Worm (Caenorhabditis elegans) whole organism, L3 larva: ENCODE data around the gene R10E4.9.
A peak's percentile ranks its signal among the peaks of the same experiment; 100 is the strongest.

Experiments
- R02D3.7 ChIP-seq: fragments of 150-350 bp; optimal IDR thresholded peaks from 2 replicates; lab custom pipeline; 2014; ENCODE audit warnings: missing biosample characterization, missing genetic modification characterization
- ZK546.5 ChIP-seq: sonication (generic microtip); optimal IDR thresholded peaks from 2 replicates; lab custom pipeline; 2017; ENCODE audit warnings: missing biosample characterization, missing genetic modification characterization
- aly-2 ChIP-seq: fragments of 150-350 bp; optimal IDR thresholded peaks from 2 replicates; lab custom pipeline; 2014; ENCODE audit warnings: missing biosample characterization, missing genetic modification characterization
- ceh-16 ChIP-seq: sonication (generic microtip); optimal IDR thresholded peaks from 2 replicates; lab custom pipeline; 2017; ENCODE audit warnings: missing biosample characterization, missing genetic modification characterization
- ceh-28 ChIP-seq: fragments of 150-350 bp; optimal IDR thresholded peaks from 2 replicates; lab custom pipeline; 2014; ENCODE audit warnings: missing biosample characterization, missing genetic modification reagents, missing genetic modification characterization
- ceh-82 ChIP-seq: fragments of 150-350 bp; optimal IDR thresholded peaks from 2 replicates; lab custom pipeline; 2014; ENCODE audit warnings: missing biosample characterization, missing genetic modification characterization
- daf-12 ChIP-seq: fragments of 150-350 bp; optimal IDR thresholded peaks from 2 replicates; lab custom pipeline; 2014; ENCODE audit warnings: missing biosample characterization, missing genetic modification reagents, missing genetic modification characterization
- egl-5 ChIP-seq: fragments of 150-350 bp; optimal IDR thresholded peaks from 2 replicates; lab custom pipeline; 2017; ENCODE audit warnings: missing biosample characterization, missing genetic modification reagents, missing genetic modification characterization, inconsistent platforms
- elt-1 ChIP-seq: fragments of 150-350 bp; optimal IDR thresholded peaks from 2 replicates; lab custom pipeline; 2014; ENCODE audit warnings: missing biosample characterization, missing genetic modification characterization
- elt-2 ChIP-seq: sonication (generic microtip); optimal IDR thresholded peaks from 2 replicates; lab custom pipeline; 2016; ENCODE audit warnings: missing genetic modification reagents, mild to moderate bottlenecking, missing genetic modification characterization, missing compliant biosample characterization
- elt-3 ChIP-seq, 3 experiments: fragments of 150-350 bp in 1 of 3; sonication (generic microtip) in 2 of 3; optimal IDR thresholded peaks; 2 replicates in 2 of 3; 4 replicates in 1 of 3; lab custom pipeline; 2014 to 2017; ENCODE audit warnings: missing biosample characterization in 3 of 3, missing genetic modification characterization in 3 of 3
- eor-1 ChIP-seq, 2 experiments: fragments of 150-350 bp; optimal IDR thresholded peaks; 2 replicates each; lab custom pipeline; 2014 to 2018; ENCODE audit warnings: missing biosample characterization in 2 of 2, missing genetic modification characterization in 2 of 2
- fkh-10 ChIP-seq: sonication (generic microtip); optimal IDR thresholded peaks from 2 replicates; lab custom pipeline; 2017; ENCODE audit warnings: missing biosample characterization, missing genetic modification reagents, missing genetic modification characterization
- fkh-2 ChIP-seq: fragments of 150-350 bp; optimal IDR thresholded peaks from 2 replicates; lab custom pipeline; 2014; ENCODE audit warnings: missing biosample characterization, missing genetic modification reagents, missing genetic modification characterization
- fos-1 ChIP-seq: fragments of 150-350 bp; optimal IDR thresholded peaks from 2 replicates; lab custom pipeline; 2014; ENCODE audit warnings: missing biosample characterization, missing genetic modification characterization
- hmg-11 ChIP-seq: sonication (generic microtip); optimal IDR thresholded peaks from 2 replicates; lab custom pipeline; 2016; ENCODE audit warnings: missing genetic modification characterization, missing compliant biosample characterization
- jun-1 ChIP-seq: fragments of 150-350 bp; optimal IDR thresholded peaks from 2 replicates; lab custom pipeline; 2014; ENCODE audit warnings: missing biosample characterization, missing genetic modification reagents, missing genetic modification characterization
- lin-15B ChIP-seq: fragments of 150-350 bp; optimal IDR thresholded peaks from 2 replicates; lab custom pipeline; 2014; ENCODE audit warnings: missing biosample characterization, missing genetic modification characterization
- lin-39 ChIP-seq: fragments of 150-350 bp; optimal IDR thresholded peaks from 2 replicates; lab custom pipeline; 2018; ENCODE audit warnings: missing biosample characterization, missing genetic modification reagents, missing genetic modification characterization
- lsy-12 ChIP-seq: sonication (generic microtip); optimal IDR thresholded peaks from 2 replicates; lab custom pipeline; 2016; ENCODE audit warnings: mild to moderate bottlenecking, missing genetic modification characterization, missing compliant biosample characterization
- mdl-1 ChIP-seq: fragments of 150-350 bp; optimal IDR thresholded peaks from 2 replicates; lab custom pipeline; 2014; ENCODE audit warnings: missing biosample characterization, missing genetic modification characterization
- mml-1 ChIP-seq: fragments of 150-350 bp; sonication (generic microtip); optimal IDR thresholded peaks from 3 replicates; lab custom pipeline; 2014; ENCODE audit warnings: missing biosample characterization, missing genetic modification characterization
- nfya-1 ChIP-seq: sonication (generic microtip); optimal IDR thresholded peaks from 2 replicates; lab custom pipeline; 2017; ENCODE audit warnings: missing genetic modification characterization, mild to moderate bottlenecking, missing compliant biosample characterization, antibody characterized with exemption, moderate library complexity; ENCODE audit not compliant: insufficient read depth
- nhr-12 ChIP-seq: fragments of 150-350 bp; optimal IDR thresholded peaks from 2 replicates; lab custom pipeline; 2014; ENCODE audit warnings: missing biosample characterization, missing genetic modification characterization
- nhr-23 ChIP-seq: fragments of 150-350 bp; optimal IDR thresholded peaks from 2 replicates; lab custom pipeline; 2014; ENCODE audit warnings: missing biosample characterization, missing genetic modification reagents, missing genetic modification characterization
- nhr-237 ChIP-seq: fragments of 150-350 bp; optimal IDR thresholded peaks from 2 replicates; lab custom pipeline; 2014; ENCODE audit warnings: missing biosample characterization, missing genetic modification characterization
- nhr-25 ChIP-seq: sonication (generic microtip); optimal IDR thresholded peaks from 2 replicates; lab custom pipeline; 2017; ENCODE audit warnings: missing biosample characterization, missing genetic modification characterization
- nhr-28 ChIP-seq: fragments of 150-350 bp; optimal IDR thresholded peaks from 2 replicates; lab custom pipeline; 2014; ENCODE audit warnings: missing biosample characterization, missing genetic modification characterization
- nhr-43 ChIP-seq: sonication (generic microtip); optimal IDR thresholded peaks from 2 replicates; lab custom pipeline; 2016; ENCODE audit warnings: mild to moderate bottlenecking, missing genetic modification characterization, missing compliant biosample characterization; ENCODE audit not compliant: poor library complexity, severe bottlenecking
- nhr-67 ChIP-seq: fragments of 150-350 bp; optimal IDR thresholded peaks from 2 replicates; lab custom pipeline; 2014; ENCODE audit warnings: missing biosample characterization, missing genetic modification characterization
- nhr-76 ChIP-seq: fragments of 150-350 bp; sonication (generic microtip); optimal IDR thresholded peaks from 5 replicates; lab custom pipeline; 2014; ENCODE audit warnings: missing biosample characterization, missing genetic modification characterization
- nhr-77 ChIP-seq: fragments of 150-350 bp; optimal IDR thresholded peaks from 2 replicates; lab custom pipeline; 2014; ENCODE audit warnings: missing biosample characterization, missing genetic modification characterization
- pha-4 ChIP-seq: fragments of 150-350 bp; optimal IDR thresholded peaks from 2 replicates; lab custom pipeline; 2014; ENCODE audit warnings: missing biosample characterization, missing genetic modification reagents, missing genetic modification characterization
- pqm-1 ChIP-seq: fragments of 150-350 bp; optimal IDR thresholded peaks from 2 replicates; lab custom pipeline; 2017; ENCODE audit warnings: missing biosample characterization, missing genetic modification characterization, inconsistent platforms
- sea-2 ChIP-seq: fragments of 150-350 bp; sonication (generic microtip); optimal IDR thresholded peaks from 4 replicates; lab custom pipeline; 2014; ENCODE audit warnings: missing biosample characterization, missing genetic modification reagents, missing genetic modification characterization
- skn-1 ChIP-seq: fragments of 150-350 bp; optimal IDR thresholded peaks from 2 replicates; lab custom pipeline; 2014; ENCODE audit warnings: missing biosample characterization, missing genetic modification characterization
- snpc-4 ChIP-seq: fragments of 150-350 bp; optimal IDR thresholded peaks from 2 replicates; lab custom pipeline; 2014; ENCODE audit warnings: missing biosample characterization, missing genetic modification characterization
- tbx-2 ChIP-seq: sonication (generic microtip); optimal IDR thresholded peaks from 2 replicates; lab custom pipeline; 2016; ENCODE audit warnings: mild to moderate bottlenecking, missing genetic modification characterization, missing compliant biosample characterization
- unc-62 ChIP-seq: fragments of 150-350 bp; sonication (generic microtip); optimal IDR thresholded peaks from 4 replicates; lab custom pipeline; 2014; ENCODE audit warnings: missing biosample characterization, missing genetic modification reagents, missing genetic modification characterization
- ztf-11 ChIP-seq: fragments of 150-350 bp; optimal IDR thresholded peaks from 2 replicates; lab custom pipeline; 2014; ENCODE audit warnings: missing biosample characterization, missing genetic modification characterization
- ztf-4 ChIP-seq: fragments of 150-350 bp; optimal IDR thresholded peaks from 2 replicates; lab custom pipeline; 2014; ENCODE audit warnings: missing biosample characterization, missing genetic modification characterization

R10E4.9 gene

DNA sequence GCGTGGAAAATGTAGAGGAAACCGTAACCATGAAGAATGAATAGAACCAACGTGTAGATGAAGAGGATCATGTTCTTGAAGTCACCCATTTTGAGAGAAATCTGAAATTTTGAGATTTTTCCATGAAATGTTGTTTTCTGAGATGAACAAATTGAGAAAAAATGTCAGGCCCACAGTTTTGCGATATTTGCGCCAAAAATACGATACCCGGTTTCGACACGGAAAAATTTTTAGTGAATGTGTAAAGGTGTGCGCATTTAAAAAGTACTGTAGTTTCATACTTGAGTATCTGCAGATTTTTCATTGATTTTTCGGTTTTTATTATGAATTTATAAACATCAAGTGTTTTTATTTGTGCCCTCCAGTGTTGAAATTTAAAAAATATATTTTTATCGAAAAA lies at the start of gene R10E4.9:
Gene R10E4.9, minus strand, starts transcription at position 101 of the 400 bp plus-strand sequence.
- no peak for TF ChIP-seq mml-1 (tag; lab: Kevin White, UChicago)
- TF ChIP-seq ceh-28: no peak
- no peak for TF ChIP-seq pha-4 (tag; lab: Kevin White, UChicago)
- TF ChIP-seq unc-62 (GFP tag; lab: Kevin White, UChicago): no peak
- no peak for TF ChIP-seq fkh-2
- TF ChIP-seq hmg-11: no peak
- TF ChIP-seq egl-5: no peak
- TF ChIP-seq nhr-12: no peak
- TF ChIP-seq nhr-43 (tag; lab: Kevin White, UChicago): no peak
- TF ChIP-seq lin-39 (tag; lab: Kevin White, UChicago): no peak
- no peak for TF ChIP-seq eor-1 (tag; optimal IDR thresholded peaks at IDR 0.05; lab: Kevin White, UChicago)
- no peak for TF ChIP-seq snpc-4 (tag; lab: Kevin White, UChicago)
- no peak for TF ChIP-seq elt-3 (tag; optimal IDR thresholded peaks at IDR 0.05; lab: Kevin White, UChicago)
- TF ChIP-seq fkh-10: no peak
- TF ChIP-seq lsy-12 (tag; lab: Kevin White, UChicago): no peak
- TF ChIP-seq ZK546.5 (tag; lab: Kevin White, UChicago): no peak
- TF ChIP-seq mdl-1 (tag; lab: Kevin White, UChicago): no peak
- TF ChIP-seq elt-1 (tag; lab: Kevin White, UChicago): no peak

DNA sequence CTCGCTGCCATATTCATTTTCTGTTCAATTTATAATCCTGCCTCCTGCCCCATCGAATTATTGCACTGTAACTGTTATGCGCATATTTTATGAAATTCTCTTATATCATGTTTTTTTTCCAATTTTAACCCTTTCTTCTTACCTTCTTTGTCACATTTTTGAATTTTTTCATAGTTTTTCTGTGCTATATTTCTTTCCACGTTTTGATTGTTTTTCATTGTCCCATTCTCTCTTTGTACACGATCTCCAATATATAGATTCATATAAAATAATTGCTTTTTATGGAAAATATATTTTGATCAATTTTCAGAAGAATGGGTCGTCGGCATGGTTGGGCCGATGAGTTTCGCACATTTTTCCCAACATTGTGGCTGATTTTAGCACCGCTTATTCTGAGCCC lies 47.6 kb upstream of the R10E4.9 start, which contains the start of gene B0285.6:
Gene B0285.6, plus strand, starts transcription at position 301 of the 400 bp plus-strand sequence.
- no peak for TF ChIP-seq aly-2 (tag; lab: Kevin White, UChicago)
- TF ChIP-seq ztf-4 (tag; lab: Kevin White, UChicago): no peak
- no peak for TF ChIP-seq R02D3.7 (tag; lab: Kevin White, UChicago)
- TF ChIP-seq elt-2: no peak
- no peak for TF ChIP-seq nhr-77 (tag; lab: Kevin White, UChicago)
- no peak for TF ChIP-seq snpc-4 (tag; lab: Kevin White, UChicago)
- TF ChIP-seq, all 47 proteins: peak for 0

DNA sequence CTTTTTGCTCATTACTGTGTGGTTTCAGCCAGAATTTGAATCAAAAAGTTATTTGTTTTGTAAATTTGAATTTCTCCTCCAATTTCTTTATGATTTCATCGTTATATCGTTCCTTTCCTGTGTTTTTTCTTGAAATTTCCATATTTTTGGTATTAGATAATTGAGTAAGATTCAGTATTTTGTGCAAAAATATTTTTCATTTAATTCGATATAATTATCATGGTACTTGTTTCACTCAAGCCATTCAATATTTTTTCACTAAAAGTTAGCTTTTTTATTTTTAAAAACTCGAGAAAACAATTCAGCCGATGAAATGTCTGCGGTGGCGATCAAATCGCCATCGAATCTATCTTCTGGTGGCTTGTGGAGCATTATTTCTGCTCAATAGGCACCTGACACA lies 42.8 kb upstream of the R10E4.9 start, which contains the start of gene hse-5:
Gene hse-5, plus strand, starts transcription at position 301 of the 400 bp plus-strand sequence.
- TF ChIP-seq sea-2 (GFP tag; lab: Kevin White, UChicago): no peak
- no peak for TF ChIP-seq nhr-237
- TF ChIP-seq nhr-67 (tag; lab: Kevin White, UChicago): no peak
- no peak for TF ChIP-seq ztf-4 (tag; lab: Kevin White, UChicago)
- no peak for TF ChIP-seq nhr-43 (tag; lab: Kevin White, UChicago)
- TF ChIP-seq skn-1 (tag; lab: Kevin White, UChicago): no peak
- TF ChIP-seq R02D3.7 (tag; lab: Kevin White, UChicago): no peak
- TF ChIP-seq mdl-1 (tag; lab: Kevin White, UChicago): no peak
- TF ChIP-seq jun-1 (tag; lab: Kevin White, UChicago): no peak
- no peak for TF ChIP-seq ceh-16 (tag; lab: Kevin White, UChicago)
- TF ChIP-seq nhr-25 (tag; lab: Kevin White, UChicago): no peak
- TF ChIP-seq pqm-1 (tag; lab: Kevin White, UChicago): no peak
- TF ChIP-seq fkh-2: no peak
- TF ChIP-seq ztf-11: no peak

DNA sequence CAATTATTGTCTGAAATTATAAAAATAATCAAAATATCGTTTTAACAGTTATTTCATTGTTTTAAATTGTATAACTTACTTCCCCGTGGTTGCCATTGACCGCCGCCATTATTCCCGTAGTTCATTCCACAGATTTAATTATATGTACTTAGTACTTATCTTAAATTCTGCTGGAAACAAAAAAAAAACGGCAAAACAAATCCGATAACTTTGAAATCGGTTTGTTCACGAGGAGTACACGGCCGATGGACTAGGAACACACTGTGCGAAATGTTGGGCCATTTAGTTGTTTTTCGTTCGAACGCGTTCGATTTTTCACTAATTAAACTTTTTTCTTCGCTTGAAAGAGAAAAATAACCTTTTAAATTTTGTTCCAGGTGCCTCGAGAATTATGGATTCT lies 40.9 kb upstream of the R10E4.9 start, which contains the start of the genes B0285.3 and lcmt-1:
Gene B0285.3, minus strand, starts transcription at position 267 of the 400 bp plus-strand sequence.
Gene lcmt-1, plus strand, starts transcription at position 377 of the 400 bp plus-strand sequence.
- TF ChIP-seq lin-15B (tag; lab: Kevin White, UChicago) (peak; percentile 68), egl-5 (no peak), daf-12 (tag; lab: Kevin White, UChicago) (no peak), sea-2 (GFP tag; lab: Kevin White, UChicago) (no peak), ceh-28 (no peak), elt-2 (peak; percentile 11), elt-1 (tag; lab: Kevin White, UChicago) (no peak), ceh-82 (tag; lab: Kevin White, UChicago) (no peak), nfya-1 (tag; lab: Kevin White, UChicago) (peak; percentile 52), nhr-43 (tag; lab: Kevin White, UChicago) (peak; percentile 40), ztf-4 (tag; lab: Kevin White, UChicago) (no peak), pha-4 (tag; lab: Kevin White, UChicago) (peak; percentile 42), fos-1 (tag; lab: Kevin White, UChicago) (no peak), jun-1 (tag; lab: Kevin White, UChicago) (no peak), nhr-23 (peak; percentile 61), nhr-76 (tag; lab: Kevin White, UChicago) (no peak), mml-1 (tag; lab: Kevin White, UChicago) (no peak), nhr-25 (tag; lab: Kevin White, UChicago) (peak; percentile 28), nhr-28 (tag; lab: Kevin White, UChicago) (no peak), tbx-2 (tag; lab: Kevin White, UChicago) (no peak)
